Fruit fly (Drosophila melanogaster): Measurements from ENCODE around the gene CG34367.

The CG34367 gene

DNA sequence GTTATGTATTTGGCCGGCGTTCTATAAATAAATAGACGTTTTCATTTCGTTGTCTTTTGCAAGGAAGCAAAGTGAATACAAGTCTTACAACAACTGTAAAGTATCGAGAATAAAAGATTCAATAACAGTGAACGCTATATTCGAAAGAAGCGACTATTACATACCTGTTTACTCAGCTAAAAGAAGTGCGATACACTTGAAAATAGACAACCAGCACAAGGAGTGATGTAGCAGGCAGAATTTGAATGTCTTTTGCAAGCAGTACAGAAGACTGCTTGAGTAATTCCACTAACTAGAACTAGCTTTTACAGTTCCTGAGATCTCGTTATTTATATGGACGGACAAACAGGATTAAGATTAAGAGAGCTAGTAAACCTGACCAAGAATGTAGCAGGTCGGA, 55.4 kb downstream of the CG34367 start (continued):
- no peak for TF ChIP-seq CG11093 (GFP tag; IDR thresholded peaks at IDR 0.05)
- TF ChIP-seq MBD-R2 (GFP tag; IDR thresholded peaks at IDR 0.05) = peak; percentile 85
- no peak for TF ChIP-seq CG30431 (GFP tag; optimal IDR thresholded peaks at IDR 0.05)
- TF ChIP-seq trh (GFP tag; optimal IDR thresholded peaks at IDR 0.05) = no peak
- TF ChIP-seq vnd (GFP tag; IDR thresholded peaks at IDR 0.05; ENCODE audit: partially characterized antibody) = no peak; the same call in 2 of the 3 replicates
- TF ChIP-seq CG2678 (tag; optimal IDR thresholded peaks at IDR 0.05) = no peak
- no peak for TF ChIP-seq CG15479 (GFP tag; optimal IDR thresholded peaks at IDR 0.05)
- TF ChIP-seq esg (GFP tag; conservative IDR thresholded peaks at IDR 0.05) = no peak
- TF ChIP-seq CG4328 (GFP tag; optimal IDR thresholded peaks at IDR 0.05) = no peak
- no peak for TF ChIP-seq CG30403 (GFP tag; optimal IDR thresholded peaks at IDR 0.05)
- no peak for TF ChIP-seq CG3847 (GFP tag; IDR thresholded peaks at IDR 0.05)
- TF ChIP-seq jigr1 (GFP tag; IDR thresholded peaks at IDR 0.05) = no peak
- TF ChIP-seq repo (GFP tag; optimal IDR thresholded peaks at IDR 0.05) = no peak
- no peak for TF ChIP-seq aop (GFP tag; IDR thresholded peaks at IDR 0.05)
- TF ChIP-seq CG3838 (GFP tag; optimal IDR thresholded peaks at IDR 0.05) = no peak
- TF ChIP-seq gro (GFP tag; optimal IDR thresholded peaks at IDR 0.05) = no peak
- TF ChIP-seq bab2 (GFP tag; optimal IDR thresholded peaks at IDR 0.05) = no peak
- TF ChIP-seq Sry-β (GFP tag; optimal IDR thresholded peaks at IDR 0.05) = no peak
- no peak for TF ChIP-seq gem (tag; optimal IDR thresholded peaks at IDR 0.05)
- no peak for TF ChIP-seq Hr39 (optimal IDR thresholded peaks at IDR 0.05)
- TF ChIP-seq Dip3 (GFP tag; optimal IDR thresholded peaks at IDR 0.05) = no peak
- no peak for TF ChIP-seq fd3F (GFP tag; optimal IDR thresholded peaks at IDR 0.05)
- TF ChIP-seq CG10267 (tag; optimal IDR thresholded peaks at IDR 0.05) = no peak
- no peak for TF ChIP-seq CG12236 (GFP tag; optimal IDR thresholded peaks at IDR 0.05)
- no peak for TF ChIP-seq CG32772 (GFP tag; IDR thresholded peaks at IDR 0.05)
- no peak for TF ChIP-seq sens-2 (GFP tag; IDR thresholded peaks at IDR 0.05)
- no peak for TF ChIP-seq crp (GFP tag; optimal IDR thresholded peaks at IDR 0.05)
- TF ChIP-seq cwo (GFP tag; optimal IDR thresholded peaks at IDR 0.05) = no peak
- no peak for TF ChIP-seq Hsf (GFP tag; optimal IDR thresholded peaks at IDR 0.05)
- peak; percentile 98 for TF ChIP-seq CG8290 (GFP tag; optimal IDR thresholded peaks at IDR 0.05)
- TF ChIP-seq CG8290 (tag; optimal IDR thresholded peaks at IDR 0.05) = peak; percentile 87 to 91
- no peak for TF ChIP-seq abd-A (tag; optimal IDR thresholded peaks at IDR 0.05)

All from whole organism, embryonic.